Fruit fly (Drosophila melanogaster) whole organism: ENCODE results near the gene Trxr1.

Source experiments
- CG8478 ChIP-seq: fragments of >200 bp; optimal IDR thresholded peaks from 2 replicates; lab custom pipeline; 2018; ENCODE audit warnings: inconsistent platforms
- EcR ChIP-seq, 2 experiments: fragments of >200 bp; optimal IDR thresholded peaks; 2 replicates each; lab custom pipeline; 2017; ENCODE audit warnings: missing biosample characterization in 2 of 2, missing genetic modification characterization in 2 of 2, missing genetic modification reagents in 2 of 2
- pan ChIP-seq: fragments of >200 bp; optimal IDR thresholded peaks from 2 replicates; lab custom pipeline; 2017
- psq ChIP-seq: fragments of >200 bp; optimal IDR thresholded peaks from 2 replicates; lab custom pipeline; 2017
- usp ChIP-seq: fragments of >200 bp; optimal IDR thresholded peaks from 2 replicates; lab custom pipeline; 2017; ENCODE audit warnings: missing biosample characterization, missing genetic modification characterization, mixed read lengths

dm6 chrX:8198935-8199580 lies 43.3 kb upstream of the Trxr1 start:
- no peak for TF ChIP-seq pan (lab: Kevin White, UChicago)
- TF ChIP-seq CG8478 (lab: Kevin White, UChicago): no peak
- no peak for TF ChIP-seq psq (lab: Kevin White, UChicago)
- TF ChIP-seq EcR (GFP tag; optimal IDR thresholded peaks at IDR 0.05; lab: Kevin White, UChicago): no peak
- no peak for TF ChIP-seq usp
